Worm (Caenorhabditis elegans) whole organism, early embryonic: ENCODE data around the gene ugt-56.

Source experiments
- B0310.2 ChIP-seq: sonication (generic microtip); optimal IDR thresholded peaks from 2 replicates; lab custom pipeline; 2016; ENCODE audit warnings: mild to moderate bottlenecking, missing genetic modification characterization, missing compliant biosample characterization
- F13C5.2 ChIP-seq: sonication (generic microtip); optimal IDR thresholded peaks from 2 replicates; lab custom pipeline; 2017; ENCODE audit warnings: mild to moderate bottlenecking, missing genetic modification characterization, inconsistent platforms, missing compliant biosample characterization
- aly-1 ChIP-seq: sonication (generic microtip); optimal IDR thresholded peaks from 2 replicates; lab custom pipeline; 2016; ENCODE audit warnings: missing genetic modification characterization, missing compliant biosample characterization
- ama-1 ChIP-seq: fragments of 150-350 bp; optimal IDR thresholded peaks from 2 replicates; lab custom pipeline; 2014
- ceh-13 ChIP-seq: fragments of 200-800 bp; sonication (Bioruptor generic); optimal IDR thresholded peaks from 2 replicates; lab custom pipeline; 2018; ENCODE audit warnings: mild to moderate bottlenecking, missing genetic modification characterization, missing compliant biosample characterization
- ceh-36 ChIP-seq: sonication (generic microtip); optimal IDR thresholded peaks from 2 replicates; lab custom pipeline; 2016; ENCODE audit warnings: missing genetic modification characterization, inconsistent platforms, missing compliant biosample characterization
- ets-7 ChIP-seq: sonication (generic microtip); optimal IDR thresholded peaks from 2 replicates; lab custom pipeline; 2016; ENCODE audit warnings: missing genotype, missing genetic modification characterization, missing compliant biosample characterization
- flt-1 ChIP-seq: fragments of 200-800 bp; sonication (Bioruptor generic); IDR thresholded peaks from 2 replicates; pipeline ENCODE4 v1.3.6; 2022; ENCODE audit warnings: missing genetic modification characterization, missing compliant biosample characterization
- hmbx-1 ChIP-seq: sonication (generic microtip); optimal IDR thresholded peaks from 2 replicates; lab custom pipeline; 2016; ENCODE audit warnings: mild to moderate bottlenecking, missing genetic modification characterization, missing compliant biosample characterization
- hmg-4 ChIP-seq: fragments of 200-800 bp; sonication (Bioruptor generic); optimal IDR thresholded peaks from 2 replicates; lab custom pipeline; 2018; ENCODE audit warnings: mild to moderate bottlenecking, missing genetic modification characterization, missing compliant biosample characterization
- hnd-1 ChIP-seq: sonication (generic microtip); optimal IDR thresholded peaks from 2 replicates; lab custom pipeline; 2016; ENCODE audit warnings: missing genetic modification characterization, missing compliant biosample characterization
- pes-1 ChIP-seq: fragments of 200-800 bp; sonication (Bioruptor generic); IDR thresholded peaks from 2 replicates; pipeline ENCODE4 v1.3.6; 2022; ENCODE audit warnings: missing genetic modification reagents, missing genetic modification characterization, missing compliant biosample characterization
- scrt-1 ChIP-seq: fragments of 200-800 bp; sonication (Bioruptor generic); IDR thresholded peaks from 2 replicates; pipeline ENCODE4 v1.3.6; 2022; ENCODE audit warnings: missing genetic modification characterization, missing compliant biosample characterization
- sea-1 ChIP-seq: fragments of 200-800 bp; sonication (Bioruptor generic); conservative IDR thresholded peaks from 2 replicates; pipeline ENCODE4 v1.3.6; 2022; ENCODE audit warnings: missing genetic modification characterization, missing compliant biosample characterization
- tbx-11 ChIP-seq: fragments of 200-800 bp; sonication (Bioruptor generic); IDR thresholded peaks from 2 replicates; pipeline ENCODE4 v1.3.6; 2022; ENCODE audit warnings: missing genetic modification characterization, missing compliant biosample characterization
- tbx-37 ChIP-seq: fragments of 200-800 bp; sonication (Bioruptor generic); conservative IDR thresholded peaks from 2 replicates; pipeline ENCODE4 v1.3.6; 2022; ENCODE audit warnings: missing genetic modification reagents, missing genetic modification characterization, missing compliant biosample characterization
- tra-4 ChIP-seq: sonication (generic microtip); optimal IDR thresholded peaks from 2 replicates; lab custom pipeline; 2017; ENCODE audit warnings: missing genetic modification characterization, missing compliant biosample characterization

ugt-56 gene

DNA sequence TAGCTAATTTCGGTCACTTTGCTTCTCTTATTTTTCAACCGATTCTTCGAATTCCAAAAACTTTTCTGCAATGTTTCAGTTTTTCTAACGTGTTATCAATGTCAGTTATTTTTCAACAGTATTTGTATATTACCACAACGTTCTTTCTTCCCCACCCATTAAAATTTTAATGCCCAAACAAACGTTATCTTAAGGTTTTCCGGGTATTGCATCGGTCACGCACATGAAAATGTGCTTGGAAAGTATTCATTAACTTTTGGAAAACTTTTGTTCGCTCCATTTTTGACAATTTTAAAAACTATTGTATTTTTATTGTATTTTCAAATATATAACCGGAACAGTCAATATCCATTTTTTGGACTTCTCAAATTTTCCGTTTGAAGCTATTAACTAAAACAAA lies 37.3 kb downstream of the ugt-56 start:
- TF ChIP-seq flt-1: no peak

- TF ChIP-seq sea-1 (GFP tag; lab: Robert Waterston, UW) (no peak), tbx-11 (GFP tag; lab: Robert Waterston, UW) (no peak), tbx-37 (GFP tag; lab: Robert Waterston, UW) (no peak), ama-1 (lab: Kevin White, UChicago) (no peak), pes-1 (GFP tag; lab: Robert Waterston, UW) (no peak), hmbx-1 (tag; lab: Kevin White, UChicago) (no peak), flt-1 (no peak), tra-4 (tag; lab: Kevin White, UChicago) (no peak), hmg-4 (GFP tag; lab: Kevin White, UChicago) (no peak)
These were observed 38.0 kb downstream of the ugt-56 start for ce11 chrV:12296794-12297193.

DNA sequence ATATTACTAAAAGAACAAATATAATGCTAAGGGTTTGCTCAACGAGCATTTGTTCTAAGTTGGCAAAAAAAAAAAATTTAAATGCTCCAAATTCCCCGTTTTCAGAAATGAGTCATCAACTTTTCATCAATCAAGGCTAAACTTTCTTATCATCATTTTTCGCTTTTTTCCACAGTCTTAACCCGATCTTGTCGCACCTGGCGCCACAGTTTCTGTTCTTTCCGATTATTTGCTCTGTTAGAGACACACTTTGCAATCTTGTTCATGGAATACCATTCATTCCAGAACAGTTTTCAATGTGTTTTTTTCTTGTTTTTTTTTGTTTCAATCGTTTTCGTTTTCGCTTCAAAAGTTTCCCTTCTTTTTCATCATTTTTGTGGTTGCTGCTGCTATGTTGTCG lies 39.4 kb downstream of the ugt-56 start:
- TF ChIP-seq sea-1 (GFP tag; lab: Robert Waterston, UW) (no peak), pes-1 (GFP tag; lab: Robert Waterston, UW) (no peak), tbx-37 (GFP tag; lab: Robert Waterston, UW) (no peak)

ce11 chrV:12299244-12299766 lies 40.5 kb downstream of the ugt-56 start:
- TF ChIP-seq aly-1 (no peak), tra-4 (tag; lab: Kevin White, UChicago) (no peak), tbx-11 (GFP tag; lab: Robert Waterston, UW) (no peak), ceh-36 (tag; lab: Kevin White, UChicago) (no peak), ets-7 (tag; lab: Kevin White, UChicago) (no peak), B0310.2 (no peak), flt-1 (no peak), tbx-37 (GFP tag; lab: Robert Waterston, UW) (no peak), F13C5.2 (tag; lab: Kevin White, UChicago) (no peak), sea-1 (GFP tag; lab: Robert Waterston, UW) (no peak), hmbx-1 (tag; lab: Kevin White, UChicago) (no peak), hnd-1 (tag; lab: Kevin White, UChicago) (no peak), pes-1 (GFP tag; lab: Robert Waterston, UW) (no peak), ama-1 (lab: Kevin White, UChicago) (no peak), scrt-1 (GFP tag; lab: Robert Waterston, UW) (no peak), ceh-13 (GFP tag; lab: Kevin White, UChicago) (no peak)

ce11 chrV:12300166-12300565 lies 41.4 kb downstream of the ugt-56 start:
- TF ChIP-seq ets-7 (tag; lab: Kevin White, UChicago): no peak
- no peak for TF ChIP-seq hmg-4 (GFP tag; lab: Kevin White, UChicago)
- TF ChIP-seq hmbx-1 (tag; lab: Kevin White, UChicago): no peak
- no peak for TF ChIP-seq tbx-11 (GFP tag; lab: Robert Waterston, UW)
- TF ChIP-seq F13C5.2 (tag; lab: Kevin White, UChicago): no peak
- TF ChIP-seq hnd-1 (tag; lab: Kevin White, UChicago): no peak

- no peak for TF ChIP-seq pes-1 (GFP tag; lab: Robert Waterston, UW)
- no peak for TF ChIP-seq ama-1 (lab: Kevin White, UChicago)
- TF ChIP-seq tra-4 (tag; lab: Kevin White, UChicago): no peak
- TF ChIP-seq sea-1 (GFP tag; lab: Robert Waterston, UW): no peak
- TF ChIP-seq scrt-1 (GFP tag; lab: Robert Waterston, UW): no peak
- no peak for TF ChIP-seq ceh-13 (GFP tag; lab: Kevin White, UChicago)
- no peak for TF ChIP-seq B0310.2
- TF ChIP-seq tbx-37 (GFP tag; lab: Robert Waterston, UW): no peak
- TF ChIP-seq hmg-4 (GFP tag; lab: Kevin White, UChicago): no peak
- TF ChIP-seq F13C5.2 (tag; lab: Kevin White, UChicago): no peak
- TF ChIP-seq hnd-1 (tag; lab: Kevin White, UChicago): no peak
- no peak for TF ChIP-seq tbx-11 (GFP tag; lab: Robert Waterston, UW)
- TF ChIP-seq flt-1: no peak
- no peak for TF ChIP-seq hmbx-1 (tag; lab: Kevin White, UChicago)
- TF ChIP-seq aly-1: no peak
- TF ChIP-seq ceh-36 (tag; lab: Kevin White, UChicago): no peak
These were observed 42.1 kb downstream of the ugt-56 start for ce11 chrV:12300780-12301460.

DNA sequence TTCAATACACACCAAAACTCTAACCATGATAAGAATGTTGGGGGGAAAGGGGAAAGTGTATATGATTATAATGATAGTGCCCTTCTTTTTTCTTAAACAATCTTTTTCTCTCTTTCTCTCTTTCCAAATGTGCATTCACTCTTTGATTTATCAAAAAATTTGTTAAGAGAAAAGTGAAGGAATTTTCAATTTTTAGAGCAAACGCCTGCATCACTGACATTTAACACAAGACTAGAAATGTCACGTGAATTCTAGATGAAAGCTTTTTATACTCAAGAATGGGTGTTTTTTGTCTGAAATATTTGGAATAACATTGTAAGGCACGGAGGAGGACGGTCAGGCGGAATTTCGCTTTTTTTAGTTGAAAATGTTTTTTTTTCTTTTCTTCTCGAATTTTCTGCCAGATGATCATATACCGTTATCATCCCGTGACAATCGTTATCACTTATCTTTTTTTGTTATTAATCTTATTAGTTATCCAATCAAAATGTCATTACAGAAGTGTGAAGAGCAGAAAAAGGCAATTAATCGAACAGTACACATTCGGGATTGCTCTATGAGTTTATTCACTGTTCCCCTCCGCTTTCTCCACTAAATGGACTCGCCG lies 43.3 kb downstream of the ugt-56 start, which contains the start of the genes frm-7 and F55C5.17:
TSS of gene frm-7 (plus strand) at position 500 of the 607 bp plus-strand sequence.
TSS of gene F55C5.17 (plus strand) at position 557 of the 607 bp plus-strand sequence.
- no peak for TF ChIP-seq sea-1 (GFP tag; lab: Robert Waterston, UW)
- no peak for TF ChIP-seq hmbx-1 (tag; lab: Kevin White, UChicago)
- no peak for TF ChIP-seq scrt-1 (GFP tag; lab: Robert Waterston, UW)
- TF ChIP-seq F13C5.2 (tag; lab: Kevin White, UChicago): no peak
- no peak for TF ChIP-seq tbx-11 (GFP tag; lab: Robert Waterston, UW)
- no peak for TF ChIP-seq hnd-1 (tag; lab: Kevin White, UChicago)
- no peak for TF ChIP-seq flt-1
- no peak for TF ChIP-seq ceh-36 (tag; lab: Kevin White, UChicago)
